Fruit fly (Drosophila melanogaster): ENCODE measurements around the gene MAPk-Ak2.

Gene MAPk-Ak2

DNA sequence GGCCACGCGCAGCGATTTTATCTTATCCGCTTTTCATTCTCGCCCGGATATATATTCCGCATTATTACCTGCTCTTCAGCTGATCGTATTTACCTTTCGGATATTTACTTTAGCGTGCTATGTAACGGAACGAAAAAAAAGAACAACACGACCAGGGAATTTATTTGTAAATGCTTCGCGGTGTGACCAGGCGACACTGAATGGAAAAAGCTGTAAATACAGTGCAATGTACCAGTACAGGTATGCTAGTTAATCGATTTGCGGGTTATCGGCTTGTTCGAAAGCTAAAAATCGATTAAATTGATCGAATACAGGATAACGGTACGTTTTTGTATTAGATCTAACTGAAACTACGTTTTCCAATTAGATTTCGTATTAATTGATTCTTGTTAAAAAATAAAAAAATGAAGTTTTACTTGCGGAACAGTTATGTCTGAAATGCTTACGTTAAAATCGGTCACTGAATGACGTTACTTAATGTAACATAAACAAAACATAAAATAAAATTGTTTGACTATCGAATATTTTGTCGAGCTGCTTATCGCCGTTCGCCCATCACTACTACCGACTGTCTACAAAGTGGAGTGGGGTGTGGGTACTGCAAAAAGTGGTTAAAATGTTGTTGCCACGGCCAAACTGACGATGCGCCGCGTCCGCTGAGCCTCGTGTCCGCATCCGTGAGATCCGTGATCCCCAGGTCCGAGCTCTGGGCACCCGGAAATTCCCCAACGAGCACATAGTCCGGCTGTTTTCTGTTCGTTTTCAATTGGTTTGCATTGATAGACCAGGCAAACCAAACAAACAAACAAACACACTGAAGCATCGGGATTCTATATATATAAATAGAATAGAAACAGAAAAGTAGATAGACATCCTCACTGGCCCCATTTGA is at the start of gene MAPk-Ak2, which contains the start of gene CG42699:
TSS of gene MAPk-Ak2 (minus strand) at position 203 of the 892 bp plus-strand sequence.
TSS of gene CG42699 (plus strand) at position 553 of the 892 bp plus-strand sequence.
- TF ChIP-seq CG15336 (GFP tag; IDR thresholded peaks at IDR 0.05) (no peak), CG11294 (GFP tag; IDR thresholded peaks at IDR 0.05) (no peak), CG10669 (GFP tag; optimal IDR thresholded peaks at IDR 0.05) (peak; percentile 58), CG10631 (GFP tag; optimal IDR thresholded peaks at IDR 0.05) (peak; percentile 49), fd59A (GFP tag; optimal IDR thresholded peaks at IDR 0.05) (peak; percentile 13), esn (GFP tag; optimal IDR thresholded peaks at IDR 0.05) (peak; percentile 72), achi (GFP tag; optimal IDR thresholded peaks at IDR 0.05) (peak; percentile 42), salr (GFP tag; optimal IDR thresholded peaks at IDR 0.05) (peak in 1 of 2 experiments; percentile 26), eg (GFP tag; IDR thresholded peaks at IDR 0.05) (no peak; the same call in 2 of the 3 replicates), acj6 (GFP tag; optimal IDR thresholded peaks at IDR 0.05) (peak; percentile 10), Eip75B (GFP tag; optimal IDR thresholded peaks at IDR 0.05) (peak; percentile 38), CG6276 (GFP tag; optimal IDR thresholded peaks at IDR 0.05) (peak; percentile 7), lz (GFP tag; optimal IDR thresholded peaks at IDR 0.05) (no peak), CG3032 (tag; optimal IDR thresholded peaks at IDR 0.05) (peak; percentile 3), Sox14 (GFP tag; optimal IDR thresholded peaks at IDR 0.05) (peak; percentile 16), Blimp-1 (GFP tag; optimal IDR thresholded peaks at IDR 0.05) (peak; percentile 29), Ets21C (GFP tag; optimal IDR thresholded peaks at IDR 0.05) (no peak), CG9139 (GFP tag; optimal IDR thresholded peaks at IDR 0.05) (peak; percentile 65), Eip93F (GFP tag; optimal IDR thresholded peaks at IDR 0.05) (no peak), ss (GFP tag; optimal IDR thresholded peaks at IDR 0.05) (peak; percentile 65 to 80), CG34406 (GFP tag; optimal IDR thresholded peaks at IDR 0.05) (peak; percentile 58), net (GFP tag; optimal IDR thresholded peaks at IDR 0.05) (peak; percentile 70), CG7368 (GFP tag; optimal IDR thresholded peaks at IDR 0.05) (peak; percentile 59), Met (GFP tag; optimal IDR thresholded peaks at IDR 0.05) (peak; percentile 54), CG8632 (GFP tag; optimal IDR thresholded peaks at IDR 0.05) (peak; percentile 58), Hr38 (GFP tag; optimal IDR thresholded peaks at IDR 0.05) (no peak), OdsH (GFP tag; optimal IDR thresholded peaks at IDR 0.05) (peak; percentile 8), Lpt (GFP tag; optimal IDR thresholded peaks at IDR 0.05) (no peak), svp (GFP tag) (no peak), CG32006 (GFP tag; optimal IDR thresholded peaks at IDR 0.05) (no peak), CG6854 (GFP tag; optimal IDR thresholded peaks at IDR 0.05) (peak; percentile 66), Eip78C (GFP tag) (peak; percentile 87), CG4318 (GFP tag; optimal IDR thresholded peaks at IDR 0.05) (no peak), spab (GFP tag; optimal IDR thresholded peaks at IDR 0.05) (peak; percentile 24), CG6808 (GFP tag; optimal IDR thresholded peaks at IDR 0.05) (peak; percentile 74), Sox102F (GFP tag; optimal IDR thresholded peaks at IDR 0.05) (peak; percentile 54), Hr39 (GFP tag; optimal IDR thresholded peaks at IDR 0.05) (no peak), Ets96B (tag; optimal IDR thresholded peaks at IDR 0.05) (peak; percentile 15), CG3919 (GFP tag; optimal IDR thresholded peaks at IDR 0.05) (peak; percentile 45), CG6163 (GFP tag; IDR thresholded peaks at IDR 0.05) (peak; percentile 34; the same call in 2 of the 3 replicates), dsx (GFP tag; optimal IDR thresholded peaks at IDR 0.05; ENCODE audit: poor library complexity, severe bottlenecking) (peak; percentile 55), Hr4 (GFP tag; optimal IDR thresholded peaks at IDR 0.05) (no peak), fkh (GFP tag; optimal IDR thresholded peaks at IDR 0.05) (peak; percentile 97), CG1621 (tag; optimal IDR thresholded peaks at IDR 0.05) (peak; percentile 34), cyc (GFP tag; optimal IDR thresholded peaks at IDR 0.05) (peak; percentile 3), CG16779 (tag; optimal IDR thresholded peaks at IDR 0.05) (peak; percentile 52), Sox15 (GFP tag; optimal IDR thresholded peaks at IDR 0.05) (no peak), CG8119 (GFP tag; IDR thresholded peaks at IDR 0.05) (0 out of 3 replicates have a peak, but pooled peaks have one; percentile 22), CG8319 (GFP tag; optimal IDR thresholded peaks at IDR 0.05) (no peak), CG11902 (GFP tag; optimal IDR thresholded peaks at IDR 0.05) (no peak)

Measured in whole organism, prepupa.